Fruit fly (Drosophila melanogaster) whole organism, embryonic: ENCODE results near the gene Peritrophin-15a.

Experiments
- ATbp ChIP-seq: fragments of 200-800 bp; sonication (Bioruptor generic); optimal IDR thresholded peaks from 2 replicates; lab custom pipeline; 2017; ENCODE audit warnings: missing biosample characterization, mild to moderate bottlenecking, missing genetic modification characterization, missing genetic modification reagents
- Bgb ChIP-seq: fragments of 200-800 bp; sonication (Bioruptor generic); IDR thresholded peaks from 2 replicates; pipeline ENCODE4 v1.3.6; 2022; ENCODE audit warnings: missing biosample characterization, missing genetic modification characterization; ENCODE audit not compliant: partially characterized antibody
- CG10209 ChIP-seq: fragments of 200-800 bp; sonication (Bioruptor generic); optimal IDR thresholded peaks from 3 replicates; lab custom pipeline; 2017; ENCODE audit warnings: missing biosample characterization, mild to moderate bottlenecking, missing genetic modification characterization, missing genetic modification reagents
- CG11085 ChIP-seq: fragments of 200-800 bp; sonication (Bioruptor generic); IDR thresholded peaks from 2 replicates; pipeline ENCODE4 v1.3.6; 2022; ENCODE audit warnings: missing biosample characterization, missing genetic modification characterization
- CG11398 ChIP-seq: fragments of 200-800 bp; sonication (Bioruptor generic); optimal IDR thresholded peaks from 2 replicates; lab custom pipeline; 2016; ENCODE audit warnings: missing biosample characterization, missing genetic modification characterization
- CG12155 ChIP-seq: fragments of 200-800 bp; sonication (Bioruptor generic); optimal IDR thresholded peaks from 3 replicates; lab custom pipeline; 2016; ENCODE audit warnings: missing biosample characterization, missing genetic modification characterization
- CG12769 ChIP-seq: fragments of 200-800 bp; sonication (Bioruptor generic); optimal IDR thresholded peaks from 2 replicates; lab custom pipeline; 2019; ENCODE audit warnings: missing biosample characterization, mild to moderate bottlenecking, missing genetic modification characterization, moderate library complexity
- CG13123 ChIP-seq: fragments of 200-800 bp; sonication (Bioruptor generic); optimal IDR thresholded peaks from 2 replicates; lab custom pipeline; 2016; ENCODE audit warnings: missing biosample characterization, missing genetic modification characterization
- CG13287 ChIP-seq: fragments of 200-800 bp; sonication (Bioruptor generic); IDR thresholded peaks from 2 replicates; pipeline ENCODE4 v1.3.6; 2022; ENCODE audit warnings: missing biosample characterization, missing genetic modification characterization; ENCODE audit not compliant: partially characterized antibody
- CG1529 ChIP-seq: fragments of 200-800 bp; sonication (Bioruptor generic); optimal IDR thresholded peaks from 3 replicates; lab custom pipeline; 2018; ENCODE audit warnings: missing biosample characterization, missing genetic modification characterization
- CG1602 ChIP-seq: fragments of 200-800 bp; sonication (Bioruptor generic); optimal IDR thresholded peaks from 3 replicates; lab custom pipeline; 2016; ENCODE audit warnings: missing biosample characterization, missing genetic modification characterization
- CG1603 ChIP-seq: fragments of 200-800 bp; sonication (Bioruptor generic); optimal IDR thresholded peaks from 2 replicates; lab custom pipeline; 2019; ENCODE audit warnings: missing biosample characterization, mild to moderate bottlenecking, missing genetic modification characterization, moderate library complexity
- CG17328 ChIP-seq: fragments of 200-800 bp; sonication (Bioruptor generic); IDR thresholded peaks from 2 replicates; pipeline ENCODE4 v1.3.6; 2022; ENCODE audit warnings: missing biosample characterization, missing genetic modification characterization
- CG17385 ChIP-seq: fragments of 200-800 bp; sonication (Bioruptor generic); optimal IDR thresholded peaks from 3 replicates; lab custom pipeline; 2018; ENCODE audit warnings: missing biosample characterization, mild to moderate bottlenecking, missing genetic modification characterization
- CG17829 ChIP-seq: fragments of 200-800 bp; optimal IDR thresholded peaks from 2 replicates; lab custom pipeline; 2019; ENCODE audit warnings: missing biosample characterization, mild to moderate bottlenecking, missing genetic modification characterization, moderate library complexity
- CG2199 ChIP-seq: fragments of 200-800 bp; sonication (Bioruptor generic); IDR thresholded peaks from 3 replicates; pipeline ENCODE4 v1.3.6; 2022; ENCODE audit warnings: missing biosample characterization, missing genetic modification characterization
- CG31388 ChIP-seq: fragments of 200-800 bp; sonication (Bioruptor generic); optimal IDR thresholded peaks from 2 replicates; lab custom pipeline; 2016; ENCODE audit warnings: missing biosample characterization, missing genetic modification characterization
- CG33557 ChIP-seq: fragments of 200-800 bp; sonication (Bioruptor generic); optimal IDR thresholded peaks from 2 replicates; lab custom pipeline; 2019; ENCODE audit warnings: missing biosample characterization, mild to moderate bottlenecking, missing genetic modification characterization, moderate library complexity
- CG6689 ChIP-seq: fragments of 200-800 bp; sonication (Bioruptor generic); IDR thresholded peaks from 2 replicates; pipeline ENCODE4 v1.3.6; 2022; ENCODE audit warnings: missing biosample characterization, missing genetic modification characterization
- CG6791 ChIP-seq: fragments of 200-800 bp; sonication (Bioruptor generic); IDR thresholded peaks from 3 replicates; pipeline ENCODE4 v1.3.6; 2022; ENCODE audit warnings: missing biosample characterization, missing genetic modification characterization; ENCODE audit not compliant: partially characterized antibody
- CG8089 ChIP-seq: fragments of 200-800 bp; sonication (Bioruptor generic); optimal IDR thresholded peaks from 3 replicates; lab custom pipeline; 2016; ENCODE audit warnings: missing biosample characterization, missing genetic modification characterization
- CG8478 ChIP-seq: fragments of >200 bp; optimal IDR thresholded peaks from 2 replicates; lab custom pipeline; 2018
- CG8765 ChIP-seq: fragments of 200-800 bp; sonication (Bioruptor generic); IDR thresholded peaks from 2 replicates; pipeline ENCODE4 v1.3.6; 2022; ENCODE audit warnings: missing biosample characterization, missing genetic modification characterization
- CG8944 ChIP-seq: fragments of 200-800 bp; sonication (Bioruptor generic); optimal IDR thresholded peaks from 3 replicates; lab custom pipeline; 2016; ENCODE audit warnings: missing biosample characterization, missing genetic modification characterization
- CG9437 ChIP-seq: fragments of 200-800 bp; sonication (Bioruptor generic); optimal IDR thresholded peaks from 2 replicates; lab custom pipeline; 2018; ENCODE audit warnings: missing biosample characterization, mild to moderate bottlenecking, missing genetic modification characterization
- Dfd ChIP-seq, 2 experiments: fragments of >200 bp; optimal IDR thresholded peaks; 2 replicates each; lab custom pipeline; 2017; ENCODE audit warnings: missing biosample characterization in 2 of 2, missing genetic modification characterization in 2 of 2
- Doc2 ChIP-seq: fragments of 200-800 bp; sonication (Bioruptor generic); IDR thresholded peaks from 2 replicates; pipeline ENCODE4 v1.3.6; 2022; ENCODE audit warnings: missing biosample characterization, missing genetic modification characterization
- H15 ChIP-seq: fragments of 200-800 bp; sonication (Bioruptor generic); IDR thresholded peaks from 3 replicates; pipeline ENCODE4 v1.3.6; 2022; ENCODE audit warnings: missing biosample characterization, missing genetic modification characterization
- Hr51 ChIP-seq, 2 experiments: fragments of 200-800 bp; sonication (Bioruptor generic); optimal IDR thresholded peaks; 2 replicates in 1 of 2; 3 replicates in 1 of 2; lab custom pipeline; 2016 to 2018; ENCODE audit warnings: missing biosample characterization in 2 of 2, missing genetic modification characterization in 2 of 2, mild to moderate bottlenecking in 1 of 2, moderate library complexity in 1 of 2
- Hsf ChIP-seq: fragments of 200-800 bp; sonication (Bioruptor generic); optimal IDR thresholded peaks from 3 replicates; lab custom pipeline; 2016; ENCODE audit warnings: missing biosample characterization, missing genetic modification characterization
- Lhr ChIP-seq: fragments of 200-800 bp; sonication (Bioruptor generic); optimal IDR thresholded peaks from 3 replicates; lab custom pipeline; 2017; ENCODE audit warnings: mild to moderate bottlenecking, missing biosample characterization, missing genetic modification reagents, missing genetic modification characterization
- ato ChIP-seq: fragments of 200-800 bp; sonication (Bioruptor generic); IDR thresholded peaks from 2 replicates; pipeline ENCODE4 v1.3.6; 2022; ENCODE audit warnings: missing biosample characterization, missing genetic modification characterization; ENCODE audit not compliant: partially characterized antibody
- bab2 ChIP-seq: fragments of 200-800 bp; sonication (Bioruptor generic); optimal IDR thresholded peaks from 2 replicates; lab custom pipeline; 2016; ENCODE audit warnings: missing biosample characterization, missing genetic modification characterization
- disco-r ChIP-seq: fragments of 200-800 bp; sonication (Bioruptor generic); optimal IDR thresholded peaks from 2 replicates; lab custom pipeline; 2016; ENCODE audit warnings: missing biosample characterization, missing genetic modification characterization
- esg ChIP-seq: fragments of 200-800 bp; sonication (Bioruptor generic); conservative IDR thresholded peaks from 2 replicates; pipeline ENCODE4 v1.3.6; 2022; ENCODE audit warnings: missing biosample characterization, missing genetic modification characterization
- gce ChIP-seq: fragments of 200-800 bp; sonication (Bioruptor generic); IDR thresholded peaks from 3 replicates; pipeline ENCODE4 v1.3.6; 2022; ENCODE audit warnings: missing biosample characterization, missing genetic modification characterization
- insv ChIP-seq, 2 experiments: fragments of 200-800 bp; sonication (Bioruptor generic); optimal IDR thresholded peaks; 3 replicates each; lab custom pipeline; 2016 to 2018; ENCODE audit warnings: missing biosample characterization in 2 of 2, missing genetic modification characterization in 2 of 2
- kay ChIP-seq: fragments of 200-800 bp; sonication (Bioruptor generic); optimal IDR thresholded peaks from 2 replicates; lab custom pipeline; 2016; ENCODE audit warnings: missing biosample characterization, missing genetic modification characterization
- pnt ChIP-seq: fragments of 200-800 bp; sonication (Bioruptor generic); optimal IDR thresholded peaks from 3 replicates; lab custom pipeline; 2016; ENCODE audit warnings: missing biosample characterization, missing genetic modification characterization
- prd ChIP-seq, 3 experiments: fragments of >200 bp in 2 of 3; fragments of 200-800 bp in 1 of 3; sonication (Bioruptor generic) in 1 of 3; optimal IDR thresholded peaks in 2 of 3; IDR thresholded peaks in 1 of 3; 2 replicates in 2 of 3; 3 replicates in 1 of 3; pipeline versions ENCODE4 v1.3.6 to Lab custom; 2017 to 2022; ENCODE audit warnings: missing biosample characterization in 1 of 3, missing genetic modification characterization in 1 of 3
- row ChIP-seq: fragments of 200-800 bp; sonication (Bioruptor generic); IDR thresholded peaks from 3 replicates; pipeline ENCODE4 v1.3.6; 2022; ENCODE audit warnings: missing biosample characterization, missing genetic modification characterization
- scrt ChIP-seq: fragments of 200-800 bp; sonication (Bioruptor generic); optimal IDR thresholded peaks from 2 replicates; lab custom pipeline; 2018; ENCODE audit warnings: missing biosample characterization, mild to moderate bottlenecking, missing genetic modification characterization, moderate library complexity
- seq ChIP-seq: fragments of 200-800 bp; sonication (Bioruptor generic); IDR thresholded peaks from 2 replicates; pipeline ENCODE4 v1.3.6; 2022; ENCODE audit warnings: missing biosample characterization, missing genetic modification characterization
- slp2 ChIP-seq: fragments of 200-800 bp; sonication (Bioruptor generic); optimal IDR thresholded peaks from 2 replicates; lab custom pipeline; 2016; ENCODE audit warnings: missing biosample characterization, missing genetic modification characterization
- sr ChIP-seq: fragments of 200-800 bp; sonication (Bioruptor generic); IDR thresholded peaks from 3 replicates; pipeline ENCODE4 v1.3.6; 2022; ENCODE audit warnings: missing biosample characterization, missing genetic modification characterization
- tio ChIP-seq: fragments of 200-800 bp; sonication (Bioruptor generic); optimal IDR thresholded peaks from 2 replicates; lab custom pipeline; 2017; ENCODE audit warnings: missing biosample characterization, missing genetic modification characterization, inconsistent platforms
- trem ChIP-seq: fragments of 200-800 bp; optimal IDR thresholded peaks from 3 replicates; lab custom pipeline; 2019; ENCODE audit warnings: missing biosample characterization, mild to moderate bottlenecking, missing genetic modification characterization, moderate library complexity
- tup ChIP-seq: fragments of 200-800 bp; sonication (Bioruptor generic); optimal IDR thresholded peaks from 2 replicates; lab custom pipeline; 2016; ENCODE audit warnings: missing biosample characterization, mild to moderate bottlenecking, missing genetic modification characterization, moderate library complexity

Gene Peritrophin-15a

DNA sequence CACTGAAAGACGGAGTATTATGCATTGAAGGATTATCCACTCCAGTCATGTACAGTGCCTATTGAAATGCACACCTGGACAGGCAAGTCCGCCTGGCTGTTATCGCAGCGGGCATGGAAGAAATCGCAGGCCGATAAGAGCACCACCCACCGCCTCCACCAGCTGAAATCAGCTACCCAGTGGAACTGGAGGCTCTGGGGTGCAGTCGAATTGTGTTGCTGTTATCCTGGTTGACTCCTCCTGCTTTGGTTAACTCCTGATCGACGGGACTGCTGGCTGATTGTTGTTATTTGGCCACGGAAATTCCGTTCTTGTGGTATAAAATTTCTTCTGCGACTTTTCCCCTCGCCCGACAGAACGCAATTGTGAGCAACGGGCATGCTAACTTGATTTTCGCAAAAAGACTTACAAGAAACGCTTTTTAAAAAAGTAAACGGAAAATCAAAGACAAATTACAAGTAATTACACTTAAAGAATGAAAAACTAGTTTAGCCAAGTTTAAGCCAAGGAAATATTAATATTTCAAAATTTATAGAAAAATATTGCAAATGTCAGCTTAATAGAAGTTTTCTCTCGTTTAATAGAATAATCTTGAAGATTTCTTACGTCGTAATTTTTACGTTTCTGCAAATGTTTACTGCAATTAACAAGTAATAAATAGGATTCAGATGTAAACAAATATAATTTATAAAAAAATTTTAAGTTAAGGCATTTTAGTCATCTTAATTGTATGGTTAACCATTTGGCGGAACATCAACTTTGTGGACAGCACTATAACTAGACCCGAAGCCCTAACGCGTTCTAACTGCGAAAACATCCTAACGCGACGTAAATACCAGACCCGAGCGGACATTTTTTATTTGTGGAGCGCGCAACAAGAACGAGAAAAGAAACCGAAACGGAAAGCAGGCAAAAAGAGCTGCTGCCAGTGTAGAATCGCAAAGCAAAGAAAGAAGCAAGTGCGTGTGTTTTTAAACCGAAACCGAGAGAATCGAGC lies 19.3 kb upstream of the Peritrophin-15a start, which contains the start of the genes CG13398 and Akap200:
Gene CG13398, minus strand, starts transcription at position 370 of the 997 bp plus-strand sequence.
Gene Akap200, plus strand, starts transcription at position 804 of the 997 bp plus-strand sequence.
- TF ChIP-seq slp2 = no peak
- no peak for TF ChIP-seq CG13123 (GFP tag; lab: Kevin White, UChicago)
- TF ChIP-seq gce = no peak
- TF ChIP-seq CG2199 (GFP tag; lab: Robert Waterston, UW) = no peak
- peak; percentile 31 for TF ChIP-seq CG1602 (GFP tag; lab: Kevin White, UChicago)
- TF ChIP-seq CG8765 (GFP tag; lab: Robert Waterston, UW) = no peak
- TF ChIP-seq tio (GFP tag; lab: Kevin White, UChicago) = peak; percentile 52
- peak; percentile 23 for TF ChIP-seq CG17385 (GFP tag; lab: Kevin White, UChicago)
- TF ChIP-seq Bgb (GFP tag; lab: Robert Waterston, UW) = 0 out of 2 replicates have a peak, but pooled peaks have one; percentile 19
- no peak for TF ChIP-seq sr (GFP tag; lab: Robert Waterston, UW)
- TF ChIP-seq ato = no peak
- TF ChIP-seq CG9437 (GFP tag; lab: Kevin White, UChicago) = peak; percentile 57
- TF ChIP-seq Doc2 (GFP tag; lab: Robert Waterston, UW) = no peak
- TF ChIP-seq row (GFP tag; lab: Robert Waterston, UW) = peak; percentile 71
- TF ChIP-seq CG10209 (GFP tag; lab: Kevin White, UChicago) = peak; percentile 38
- peak; percentile 37 for TF ChIP-seq CG17829
- TF ChIP-seq Lhr (GFP tag; lab: Kevin White, UChicago) = peak; percentile 8
- TF ChIP-seq CG13287 (GFP tag; lab: Robert Waterston, UW) = 0 out of 2 replicates have a peak, but pooled peaks have one; percentile 15
- TF ChIP-seq Dfd (GFP tag; optimal IDR thresholded peaks at IDR 0.05; lab: Kevin White, UChicago) = no peak
- TF ChIP-seq CG8089 = no peak
- no peak for TF ChIP-seq CG8478 (lab: Kevin White, UChicago)
- peak in 1 of 2 experiments; percentile 41 for TF ChIP-seq insv (GFP tag; optimal IDR thresholded peaks at IDR 0.05; lab: Kevin White, UChicago)
- TF ChIP-seq prd (optimal IDR thresholded peaks at IDR 0.05; lab: Kevin White, UChicago) = no peak
- TF ChIP-seq prd (GFP tag; IDR thresholded peaks at IDR 0.05; lab: Robert Waterston, UW) = peak; percentile 47; the same call in 1 of the 3 replicates
- TF ChIP-seq Hr51 (GFP tag; optimal IDR thresholded peaks at IDR 0.05; lab: Kevin White, UChicago) = no peak
- no peak for TF ChIP-seq CG11085 (GFP tag; lab: Robert Waterston, UW)
- TF ChIP-seq CG6791 = no peak
- no peak for TF ChIP-seq H15 (GFP tag; lab: Robert Waterston, UW)
- peak; percentile 6 for TF ChIP-seq CG33557 (GFP tag; lab: Kevin White, UChicago)
- TF ChIP-seq CG12769 (tag; lab: Kevin White, UChicago) = no peak
- TF ChIP-seq CG12155 (GFP tag; lab: Kevin White, UChicago) = peak; percentile 37
- peak; percentile 16 for TF ChIP-seq Hsf
- no peak for TF ChIP-seq CG8944 (GFP tag; lab: Kevin White, UChicago)
- no peak for TF ChIP-seq ATbp (GFP tag; lab: Kevin White, UChicago)
- no peak for TF ChIP-seq seq (GFP tag; lab: Robert Waterston, UW)
- TF ChIP-seq CG31388 (GFP tag; lab: Kevin White, UChicago) = no peak
- TF ChIP-seq CG11398 = peak; percentile 20
- TF ChIP-seq pnt = no peak
- TF ChIP-seq kay (GFP tag; lab: Kevin White, UChicago) = no peak
- TF ChIP-seq disco-r (GFP tag; lab: Kevin White, UChicago) = no peak
- no peak for TF ChIP-seq scrt (GFP tag; lab: Kevin White, UChicago)
- TF ChIP-seq CG17328 (GFP tag; lab: Robert Waterston, UW) = no peak
- peak; percentile 98 for TF ChIP-seq trem (tag; lab: Kevin White, UChicago)
- no peak for TF ChIP-seq CG1529 (GFP tag; lab: Kevin White, UChicago)
- no peak for TF ChIP-seq bab2 (GFP tag; lab: Kevin White, UChicago)
- peak; percentile 34 for TF ChIP-seq CG1603 (tag; lab: Kevin White, UChicago)
- TF ChIP-seq tup (GFP tag; lab: Kevin White, UChicago) = no peak
- TF ChIP-seq CG6689 (GFP tag; lab: Robert Waterston, UW) = 0 out of 2 replicates have a peak, but pooled peaks have one; percentile 35
- TF ChIP-seq esg (GFP tag; lab: Robert Waterston, UW) = no peak
